Comparison of ENCODE assay signal across 2 fruit fly cellular contexts in the genomic region with DNA sequence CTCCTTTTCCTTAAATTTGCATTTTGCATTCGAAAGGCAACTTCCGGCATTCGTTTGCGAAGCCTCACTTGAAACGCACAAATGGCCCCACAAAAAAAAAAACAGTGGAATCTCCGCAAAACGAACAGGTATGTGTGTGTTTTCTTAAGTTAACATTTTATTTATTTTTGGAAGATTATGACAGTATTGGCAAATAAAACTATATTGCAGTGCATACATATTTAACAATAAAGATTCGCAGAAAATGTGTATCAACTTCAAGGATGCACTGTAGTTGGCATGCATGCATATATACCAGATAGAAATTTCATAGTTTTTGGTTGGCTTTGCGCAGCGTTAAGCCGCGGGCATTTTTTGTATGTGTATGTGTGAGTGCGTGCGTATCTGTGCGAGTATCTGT.
TF ChIP-seq lines count a peak whose summit lies in the region.

No protein-coding gene starts in this region.

TF ChIP-seq in whole organism, embryonic, 481 proteins besides CTCF, POLR2A, EP300 and RAD21 (continued from another document and continues in another):
- no peak for TF ChIP-seq btn (GFP tag; optimal IDR thresholded peaks at IDR 0.05; lab: Kevin White, UChicago)
- TF ChIP-seq pho (GFP tag; optimal IDR thresholded peaks at IDR 0.05; lab: Kevin White, UChicago): no peak
- TF ChIP-seq CG18262 (tag; optimal IDR thresholded peaks at IDR 0.05; lab: Kevin White, UChicago): peak; percentile 29
- no peak for TF ChIP-seq Hand (GFP tag; optimal IDR thresholded peaks at IDR 0.05; lab: Kevin White, UChicago)
- TF ChIP-seq CG15269 (tag; optimal IDR thresholded peaks at IDR 0.05; lab: Kevin White, UChicago): peak; percentile 56
- TF ChIP-seq CG7839 (tag; optimal IDR thresholded peaks at IDR 0.05; lab: Kevin White, UChicago): peak; percentile 39
- TF ChIP-seq org-1 (GFP tag; optimal IDR thresholded peaks at IDR 0.05; lab: Kevin White, UChicago): no peak
- TF ChIP-seq fd96Cb (tag; optimal IDR thresholded peaks at IDR 0.05; lab: Kevin White, UChicago): peak; percentile 15
- TF ChIP-seq row (GFP tag; IDR thresholded peaks at IDR 0.05; lab: Robert Waterston, UW): peak; percentile 58; the same call in 2 of the 3 replicates
- no peak for TF ChIP-seq CG10431 (GFP tag; optimal IDR thresholded peaks at IDR 0.05; lab: Kevin White, UChicago)
- TF ChIP-seq CG1832 (GFP tag; optimal IDR thresholded peaks at IDR 0.05; lab: Kevin White, UChicago): no peak
- TF ChIP-seq cas (GFP tag; IDR thresholded peaks at IDR 0.05; lab: Robert Waterston, UW): no peak
- TF ChIP-seq Sox102F (GFP tag; optimal IDR thresholded peaks at IDR 0.05; lab: Kevin White, UChicago): peak; percentile 72
- TF ChIP-seq ATbp (GFP tag; optimal IDR thresholded peaks at IDR 0.05; lab: Kevin White, UChicago): peak; percentile 52
- TF ChIP-seq Dek (tag; optimal IDR thresholded peaks at IDR 0.05; lab: Kevin White, UChicago): peak; percentile 4
- peak; percentile 14 for TF ChIP-seq CoRest (tag; optimal IDR thresholded peaks at IDR 0.05; lab: Kevin White, UChicago)
- 0 out of 3 replicates have a peak, but pooled peaks have one; percentile 25 for TF ChIP-seq Dbx (GFP tag; IDR thresholded peaks at IDR 0.05; lab: Robert Waterston, UW)
- peak; percentile 52 for TF ChIP-seq Blimp-1 (GFP tag; optimal IDR thresholded peaks at IDR 0.05; lab: Kevin White, UChicago)
- peak; percentile 26 for TF ChIP-seq nerfin-1 (tag; optimal IDR thresholded peaks at IDR 0.05; lab: Kevin White, UChicago)
- peak; percentile 11 for TF ChIP-seq Asciz (GFP tag; optimal IDR thresholded peaks at IDR 0.05; lab: Kevin White, UChicago)
- TF ChIP-seq Ada2b (GFP tag; IDR thresholded peaks at IDR 0.05; lab: Robert Waterston, UW): peak; percentile 58; the same call in 1 of the 2 replicates
- peak; percentile 26 for TF ChIP-seq Xbp1 (GFP tag; optimal IDR thresholded peaks at IDR 0.05; lab: Kevin White, UChicago)
- peak; percentile 31; the same call in 1 of the 3 replicates for TF ChIP-seq croc (GFP tag; conservative IDR thresholded peaks at IDR 0.05; lab: Robert Waterston, UW)
- TF ChIP-seq Med (GFP tag; lab: Kevin White, UChicago): peak; percentile 45
- TF ChIP-seq D19A (tag; optimal IDR thresholded peaks at IDR 0.05; lab: Kevin White, UChicago): peak; percentile 23
- TF ChIP-seq CG31441 (GFP tag; IDR thresholded peaks at IDR 0.05; lab: Robert Waterston, UW): peak; percentile 48; the same call in 1 of the 2 replicates
- TF ChIP-seq gro (GFP tag; optimal IDR thresholded peaks at IDR 0.05; lab: Kevin White, UChicago): no peak
- TF ChIP-seq az2 (GFP tag; optimal IDR thresholded peaks at IDR 0.05; lab: Kevin White, UChicago): peak; percentile 51
- TF ChIP-seq Hr3 (GFP tag; optimal IDR thresholded peaks at IDR 0.05; lab: Kevin White, UChicago): no peak
- TF ChIP-seq ssp (GFP tag; IDR thresholded peaks at IDR 0.05; lab: Robert Waterston, UW): peak; percentile 34; the same call in 1 of the 2 replicates
- peak; percentile 35; the same call in 1 of the 2 replicates for TF ChIP-seq ranshi (GFP tag; IDR thresholded peaks at IDR 0.05; lab: Robert Waterston, UW)
- TF ChIP-seq ERR (GFP tag; optimal IDR thresholded peaks at IDR 0.05; lab: Kevin White, UChicago): no peak
- TF ChIP-seq CG1024 (GFP tag; IDR thresholded peaks at IDR 0.05; lab: Robert Waterston, UW): 0 out of 2 replicates have a peak, but pooled peaks have one; percentile 24
- TF ChIP-seq CG1529 (GFP tag; optimal IDR thresholded peaks at IDR 0.05; lab: Kevin White, UChicago): peak; percentile 19
- peak; percentile 15 for TF ChIP-seq ind (GFP tag; optimal IDR thresholded peaks at IDR 0.05; lab: Kevin White, UChicago)
- TF ChIP-seq Xrp1 (GFP tag; IDR thresholded peaks at IDR 0.05; lab: Robert Waterston, UW): peak; percentile 37; the same call in 1 of the 2 replicates
- TF ChIP-seq slbo (GFP tag; IDR thresholded peaks at IDR 0.05; lab: Robert Waterston, UW): peak; percentile 50; the same call in 1 of the 2 replicates
- TF ChIP-seq CG6689 (GFP tag; IDR thresholded peaks at IDR 0.05; lab: Robert Waterston, UW): peak; percentile 15; the same call in 1 of the 2 replicates
- TF ChIP-seq CG13123 (GFP tag; optimal IDR thresholded peaks at IDR 0.05; lab: Kevin White, UChicago): no peak
- peak; percentile 31 for TF ChIP-seq CG2875 (GFP tag; optimal IDR thresholded peaks at IDR 0.05; lab: Kevin White, UChicago)
- peak; percentile 31 for TF ChIP-seq gcm (GFP tag; optimal IDR thresholded peaks at IDR 0.05; lab: Kevin White, UChicago)
- peak; percentile 49; the same call in 1 of the 2 replicates for TF ChIP-seq CG17328 (GFP tag; IDR thresholded peaks at IDR 0.05; lab: Robert Waterston, UW)
- no peak for TF ChIP-seq CG15696 (tag; optimal IDR thresholded peaks at IDR 0.05; lab: Kevin White, UChicago)
- peak; percentile 43 for TF ChIP-seq dmrt99B (tag; optimal IDR thresholded peaks at IDR 0.05; lab: Kevin White, UChicago)
- peak; percentile 35 for TF ChIP-seq tin (GFP tag; optimal IDR thresholded peaks at IDR 0.05; lab: Kevin White, UChicago)
- peak in 1 of 2 experiments; percentile 12 for TF ChIP-seq chif (GFP tag; optimal IDR thresholded peaks at IDR 0.05; lab: Kevin White, UChicago)
- peak; percentile 25 for TF ChIP-seq sqz (GFP tag; optimal IDR thresholded peaks at IDR 0.05; lab: Kevin White, UChicago)
- TF ChIP-seq ttk (GFP tag; IDR thresholded peaks at IDR 0.05; lab: Robert Waterston, UW): peak; percentile 68
- peak; percentile 16 for TF ChIP-seq salm (tag; optimal IDR thresholded peaks at IDR 0.05; lab: Kevin White, UChicago)
- peak; percentile 24 for TF ChIP-seq Hsf (GFP tag; optimal IDR thresholded peaks at IDR 0.05; lab: Kevin White, UChicago)
- TF ChIP-seq Nf-YC (tag; optimal IDR thresholded peaks at IDR 0.05; lab: Kevin White, UChicago): no peak
- TF ChIP-seq CG17359 (tag; optimal IDR thresholded peaks at IDR 0.05; lab: Kevin White, UChicago): peak; percentile 63
- peak; percentile 54 for TF ChIP-seq CG13424 (tag; optimal IDR thresholded peaks at IDR 0.05; lab: Kevin White, UChicago)
- peak; percentile 70 for TF ChIP-seq Drgx (GFP tag; IDR thresholded peaks at IDR 0.05; lab: Robert Waterston, UW)
- TF ChIP-seq CG18599 (GFP tag; optimal IDR thresholded peaks at IDR 0.05; lab: Kevin White, UChicago): no peak
- peak; percentile 63 for TF ChIP-seq Ptx1 (GFP tag; IDR thresholded peaks at IDR 0.05; lab: Robert Waterston, UW)
- TF ChIP-seq CG14441 (GFP tag; IDR thresholded peaks at IDR 0.05; lab: Robert Waterston, UW): 0 out of 2 replicates have a peak, but pooled peaks have one; percentile 36
- peak; percentile 43 for TF ChIP-seq gsb-n (tag; optimal IDR thresholded peaks at IDR 0.05; lab: Kevin White, UChicago)
- TF ChIP-seq lov (optimal IDR thresholded peaks at IDR 0.05; lab: Kevin White, UChicago): no peak
- peak; percentile 54; the same call in 1 of the 3 replicates for TF ChIP-seq lov (GFP tag; IDR thresholded peaks at IDR 0.05; lab: Robert Waterston, UW)
- peak; percentile 54; the same call in 1 of the 3 replicates for TF ChIP-seq ci (GFP tag; IDR thresholded peaks at IDR 0.05; lab: Robert Waterston, UW)

TF ChIP-seq in whole organism, prepupa, 60 proteins besides CTCF, POLR2A, EP300 and RAD21 (continued from another document):
- TF ChIP-seq CG10669 (GFP tag; optimal IDR thresholded peaks at IDR 0.05; lab: Kevin White, UChicago) (no peak), CG34406 (GFP tag; optimal IDR thresholded peaks at IDR 0.05; lab: Kevin White, UChicago) (no peak), CG3032 (tag; optimal IDR thresholded peaks at IDR 0.05; lab: Kevin White, UChicago) (no peak), CG4318 (GFP tag; optimal IDR thresholded peaks at IDR 0.05; lab: Kevin White, UChicago) (peak; percentile 14), Hr39 (GFP tag; optimal IDR thresholded peaks at IDR 0.05; lab: Kevin White, UChicago) (no peak), Blimp-1 (GFP tag; optimal IDR thresholded peaks at IDR 0.05; lab: Kevin White, UChicago) (no peak), OdsH (GFP tag; optimal IDR thresholded peaks at IDR 0.05; lab: Kevin White, UChicago) (peak; percentile 52), CG7368 (GFP tag; optimal IDR thresholded peaks at IDR 0.05; lab: Kevin White, UChicago) (no peak), cyc (GFP tag; optimal IDR thresholded peaks at IDR 0.05; lab: Kevin White, UChicago) (no peak), CG32006 (GFP tag; optimal IDR thresholded peaks at IDR 0.05; lab: Kevin White, UChicago) (peak; percentile 64), CG15336 (GFP tag; IDR thresholded peaks at IDR 0.05; lab: Robert Waterston, UW) (peak; percentile 84), Ets21C (GFP tag; optimal IDR thresholded peaks at IDR 0.05; lab: Kevin White, UChicago) (no peak), CG16779 (tag; optimal IDR thresholded peaks at IDR 0.05; lab: Kevin White, UChicago) (no peak), CG6792 (GFP tag; optimal IDR thresholded peaks at IDR 0.05; lab: Kevin White, UChicago) (no peak), CG10631 (GFP tag; optimal IDR thresholded peaks at IDR 0.05; lab: Kevin White, UChicago) (peak; percentile 15), CG31627 (GFP tag; optimal IDR thresholded peaks at IDR 0.05; lab: Kevin White, UChicago) (no peak), Eip93F (GFP tag; optimal IDR thresholded peaks at IDR 0.05; lab: Kevin White, UChicago) (no peak), Hr4 (GFP tag; optimal IDR thresholded peaks at IDR 0.05; lab: Kevin White, UChicago) (no peak), salr (GFP tag; optimal IDR thresholded peaks at IDR 0.05; lab: Kevin White, UChicago) (no peak), CG11902 (GFP tag; optimal IDR thresholded peaks at IDR 0.05; lab: Kevin White, UChicago) (no peak), Hr38 (GFP tag; optimal IDR thresholded peaks at IDR 0.05; lab: Kevin White, UChicago) (no peak), dac (GFP tag; optimal IDR thresholded peaks at IDR 0.05; lab: Kevin White, UChicago) (no peak), Gug (GFP tag; IDR thresholded peaks at IDR 0.05; lab: Robert Waterston, UW) (0 out of 2 replicates have a peak, but pooled peaks have one; percentile 36), fd59A (GFP tag; optimal IDR thresholded peaks at IDR 0.05; lab: Kevin White, UChicago) (no peak), spab (GFP tag; optimal IDR thresholded peaks at IDR 0.05; lab: Kevin White, UChicago) (no peak), CG6276 (GFP tag; optimal IDR thresholded peaks at IDR 0.05; lab: Kevin White, UChicago) (peak; percentile 47), CG9139 (GFP tag; optimal IDR thresholded peaks at IDR 0.05; lab: Kevin White, UChicago) (no peak), Lpt (GFP tag; optimal IDR thresholded peaks at IDR 0.05; lab: Kevin White, UChicago) (no peak), ss (GFP tag; optimal IDR thresholded peaks at IDR 0.05; lab: Kevin White, UChicago) (no peak)
